Fruit fly (Drosophila melanogaster): ENCODE data around the gene CG13474.

Gene CG13474

dm6 chr3L:14678097-14678679, 18.7 kb downstream of the CG13474 start, which contains the start of gene CG4914 (continued):
- no peak for TF ChIP-seq Elba2 (GFP tag; optimal IDR thresholded peaks at IDR 0.05)
- TF ChIP-seq Jarid2 (GFP tag; optimal IDR thresholded peaks at IDR 0.05) = peak; percentile 53
- TF ChIP-seq CG8765 (GFP tag; IDR thresholded peaks at IDR 0.05) = peak; percentile 26; the same call in 1 of the 2 replicates
- no peak for TF ChIP-seq HmgD (GFP tag; optimal IDR thresholded peaks at IDR 0.05)
- TF ChIP-seq ATbp (GFP tag; optimal IDR thresholded peaks at IDR 0.05) = peak; percentile 63
- no peak for TF ChIP-seq Optix (GFP tag; IDR thresholded peaks at IDR 0.05)
- TF ChIP-seq CG8944 (GFP tag; optimal IDR thresholded peaks at IDR 0.05) = no peak
- peak; percentile 66 for TF ChIP-seq Lhr (GFP tag; optimal IDR thresholded peaks at IDR 0.05)
- TF ChIP-seq dm (GFP tag; optimal IDR thresholded peaks at IDR 0.05) = no peak
- TF ChIP-seq ro (GFP tag; IDR thresholded peaks at IDR 0.05) = peak; percentile 55; the same call in 1 of the 2 replicates
- peak; percentile 47 for TF ChIP-seq Hmr (GFP tag; optimal IDR thresholded peaks at IDR 0.05)
- TF ChIP-seq Asciz (GFP tag; optimal IDR thresholded peaks at IDR 0.05) = peak; percentile 61
- TF ChIP-seq CG9727 (GFP tag; optimal IDR thresholded peaks at IDR 0.05) = peak; percentile 86
- peak; percentile 26 for TF ChIP-seq kay (GFP tag; optimal IDR thresholded peaks at IDR 0.05)
- no peak for TF ChIP-seq Myb (GFP tag; optimal IDR thresholded peaks at IDR 0.05)
- peak; percentile 30 for TF ChIP-seq scrt (GFP tag; optimal IDR thresholded peaks at IDR 0.05)
- TF ChIP-seq bigmax (GFP tag; optimal IDR thresholded peaks at IDR 0.05) = no peak
- peak; percentile 49; the same call in 1 of the 2 replicates for TF ChIP-seq CG10959 (GFP tag; IDR thresholded peaks at IDR 0.05)
- TF ChIP-seq Awh (GFP tag; IDR thresholded peaks at IDR 0.05) = peak; percentile 77; the same call in 1 of the 2 replicates
- TF ChIP-seq zf30C (GFP tag; optimal IDR thresholded peaks at IDR 0.05) = peak; percentile 50
- TF ChIP-seq ttk (GFP tag; IDR thresholded peaks at IDR 0.05) = peak; percentile 53
- peak; percentile 47 for TF ChIP-seq tap (tag; optimal IDR thresholded peaks at IDR 0.05)
- no peak for TF ChIP-seq repo (GFP tag; optimal IDR thresholded peaks at IDR 0.05)
- TF ChIP-seq z (GFP tag; IDR thresholded peaks at IDR 0.05) = 0 out of 3 replicates have a peak, but pooled peaks have one; percentile 32
- TF ChIP-seq odd (GFP tag; optimal IDR thresholded peaks at IDR 0.05) = peak; percentile 63
- TF ChIP-seq ap (GFP tag; IDR thresholded peaks at IDR 0.05) = peak; percentile 39
- TF ChIP-seq Sry-δ (GFP tag; optimal IDR thresholded peaks at IDR 0.05) = no peak
- TF ChIP-seq CkIIα-i1 (GFP tag; IDR thresholded peaks at IDR 0.05) = no peak
- no peak for TF ChIP-seq CG34376 (GFP tag; optimal IDR thresholded peaks at IDR 0.05)
- TF ChIP-seq wek (GFP tag; optimal IDR thresholded peaks at IDR 0.05) = no peak
- TF ChIP-seq CG10979 (tag; optimal IDR thresholded peaks at IDR 0.05) = peak; percentile 95
- no peak for TF ChIP-seq Dad (GFP tag; optimal IDR thresholded peaks at IDR 0.05)
- TF ChIP-seq CG8281 (tag; optimal IDR thresholded peaks at IDR 0.05) = peak; percentile 34
- TF ChIP-seq wdn (GFP tag; IDR thresholded peaks at IDR 0.05) = no peak
- peak; percentile 93 for TF ChIP-seq CG17829 (tag; optimal IDR thresholded peaks at IDR 0.05)
- TF ChIP-seq amos (GFP tag; IDR thresholded peaks at IDR 0.05; ENCODE audit: partially characterized antibody) = no peak
- TF ChIP-seq CG10654 (GFP tag; optimal IDR thresholded peaks at IDR 0.05) = peak; percentile 56
- TF ChIP-seq HmgZ (tag; optimal IDR thresholded peaks at IDR 0.05) = peak; percentile 15
- TF ChIP-seq Abd-B (GFP tag; optimal IDR thresholded peaks at IDR 0.05) = peak; percentile 82
- no peak for TF ChIP-seq slp2 (GFP tag; optimal IDR thresholded peaks at IDR 0.05)
- no peak for TF ChIP-seq Poxn (GFP tag; IDR thresholded peaks at IDR 0.05)
- TF ChIP-seq fd96Cb (tag; optimal IDR thresholded peaks at IDR 0.05) = peak; percentile 74
- no peak for TF ChIP-seq crol (GFP tag; IDR thresholded peaks at IDR 0.05)
- peak; percentile 26; the same call in 1 of the 2 replicates for TF ChIP-seq sens-2 (GFP tag; IDR thresholded peaks at IDR 0.05)
- TF ChIP-seq CG14710 (tag; optimal IDR thresholded peaks at IDR 0.05) = peak; percentile 87
- TF ChIP-seq dati (GFP tag; IDR thresholded peaks at IDR 0.05) = no peak
- no peak for TF ChIP-seq Dbx (GFP tag; IDR thresholded peaks at IDR 0.05)
- TF ChIP-seq ham (GFP tag; IDR thresholded peaks at IDR 0.05) = no peak
- TF ChIP-seq tx (GFP tag; optimal IDR thresholded peaks at IDR 0.05) = no peak
- no peak for TF ChIP-seq en (GFP tag; optimal IDR thresholded peaks at IDR 0.05)
- peak; percentile 58 for TF ChIP-seq ara (GFP tag; IDR thresholded peaks at IDR 0.05)

Data from whole organism, embryonic.